Fruit fly (Drosophila melanogaster) S2 (cell line): ENCODE data around the gene Sfp96F.

ENCODE experiments used
- CG8478 ChIP-seq: fragments of >200 bp; optimal IDR thresholded peaks from 2 replicates; lab custom pipeline; 2018
- CTCF ChIP-seq, 2 experiments: fragments of >200 bp; optimal IDR thresholded peaks; 2 replicates each; lab custom pipeline; 2018

Gene Sfp96F

dm6 chr3R:25830128-25830527 lies at the start of gene Sfp96F:
Gene Sfp96F, minus strand, starts transcription at chr3R:25830228.
- TF ChIP-seq CG8478 (lab: Kevin White, UChicago) = no peak
- no peak for TF ChIP-seq CTCF (optimal IDR thresholded peaks at IDR 0.05; lab: Kevin White, UChicago)

- TF ChIP-seq CG8478 (lab: Kevin White, UChicago) (no peak), CTCF (optimal IDR thresholded peaks at IDR 0.05; lab: Kevin White, UChicago) (no peak)
These were observed 49.3 kb upstream of the Sfp96F start for dm6 chr3R:25879324-25879766.

- TF ChIP-seq CTCF (optimal IDR thresholded peaks at IDR 0.05; lab: Kevin White, UChicago) = no peak
- no peak for TF ChIP-seq CG8478 (lab: Kevin White, UChicago)
These were observed 47.0 kb upstream of the Sfp96F start for dm6 chr3R:25877064-25877463.

- TF ChIP-seq CTCF (optimal IDR thresholded peaks at IDR 0.05; lab: Kevin White, UChicago) = peak; percentile 68 to 75
- no peak for TF ChIP-seq CG8478 (lab: Kevin White, UChicago)
These were observed 46.6 kb upstream of the Sfp96F start for dm6 chr3R:25876639-25877038.

- TF ChIP-seq CTCF (optimal IDR thresholded peaks at IDR 0.05; lab: Kevin White, UChicago) (no peak), CG8478 (lab: Kevin White, UChicago) (no peak)
These were observed 40.4 kb upstream of the Sfp96F start for dm6 chr3R:25870389-25870788.

- TF ChIP-seq CG8478 (lab: Kevin White, UChicago) (no peak), CTCF (optimal IDR thresholded peaks at IDR 0.05; lab: Kevin White, UChicago) (no peak)
These were observed 25.7 kb upstream of the Sfp96F start, which contains the start of gene CG5890 for dm6 chr3R:25855594-25856305. Gene CG5890, plus strand, starts transcription at chr3R:25856154.

- TF ChIP-seq CTCF (optimal IDR thresholded peaks at IDR 0.05; lab: Kevin White, UChicago) (no peak), CG8478 (lab: Kevin White, UChicago) (no peak)
These were observed 24.8 kb upstream of the Sfp96F start for dm6 chr3R:25854825-25855224.

dm6 chr3R:25851224-25851682 lies 21.2 kb upstream of the Sfp96F start, which contains the start of the genes CG14545 and CG5886:
Gene CG14545, minus strand, starts transcription at chr3R:25851291.
Gene CG5886, plus strand, starts transcription at chr3R:25851632.
- TF ChIP-seq CTCF (optimal IDR thresholded peaks at IDR 0.05; lab: Kevin White, UChicago) (peak; percentile 91 to 96), CG8478 (lab: Kevin White, UChicago) (no peak)

dm6 chr3R:25831799-25832280 lies 1.8 kb upstream of the Sfp96F start, which contains the start of the genes Mst57Da and alpha4GT2:
Gene Mst57Da, minus strand, starts transcription at chr3R:25831899.
Gene alpha4GT2, plus strand, starts transcription at chr3R:25832230.
- TF ChIP-seq CTCF (optimal IDR thresholded peaks at IDR 0.05; lab: Kevin White, UChicago) (no peak), CG8478 (lab: Kevin White, UChicago) (no peak)

dm6 chr3R:25830814-25831213 lies 786 bp upstream of the Sfp96F start, which contains the start of gene Mst57Db:
Gene Mst57Db, minus strand, starts transcription at chr3R:25830914.
- TF ChIP-seq CTCF (optimal IDR thresholded peaks at IDR 0.05; lab: Kevin White, UChicago) (no peak), CG8478 (lab: Kevin White, UChicago) (no peak)

- TF ChIP-seq CTCF (optimal IDR thresholded peaks at IDR 0.05; lab: Kevin White, UChicago) = no peak
These were observed 430 bp downstream of the Sfp96F start, which contains the start of gene Mst57Dc for dm6 chr3R:25829598-25829997. Gene Mst57Dc, minus strand, starts transcription at chr3R:25829698.

- TF ChIP-seq CG8478 (lab: Kevin White, UChicago) (no peak), CTCF (optimal IDR thresholded peaks at IDR 0.05; lab: Kevin White, UChicago) (no peak)
These were observed 14.8 kb downstream of the Sfp96F start, which contains the start of gene CG14354 for dm6 chr3R:25815179-25815578. Gene CG14354, plus strand, starts transcription at chr3R:25815479.

- TF ChIP-seq CG8478 (lab: Kevin White, UChicago) (no peak), CTCF (optimal IDR thresholded peaks at IDR 0.05; lab: Kevin White, UChicago) (no peak)
These were observed 18.4 kb downstream of the Sfp96F start, which contains the start of the genes Acam and CG17770 for dm6 chr3R:25811611-25812010. Gene Acam, plus strand, starts transcription at chr3R:25811911. Gene CG17770, plus strand, starts transcription at chr3R:25811911.

dm6 chr3R:25810796-25811195 lies 19.2 kb downstream of the Sfp96F start, which contains the start of gene CG5024:
Gene CG5024, plus strand, starts transcription at chr3R:25811096.
- TF ChIP-seq CTCF (optimal IDR thresholded peaks at IDR 0.05; lab: Kevin White, UChicago) (no peak), CG8478 (lab: Kevin White, UChicago) (no peak)

dm6 chr3R:25806145-25806544 lies 23.9 kb downstream of the Sfp96F start, which contains the start of gene BG642167:
Gene BG642167, plus strand, starts transcription at chr3R:25806445.
- no peak for TF ChIP-seq CG8478 (lab: Kevin White, UChicago)
- TF ChIP-seq CTCF (optimal IDR thresholded peaks at IDR 0.05; lab: Kevin White, UChicago) = no peak
